Fruit fly (Drosophila melanogaster): ENCODE measurements around the gene mRpS2.
A peak's percentile ranks its signal among the peaks of the same experiment; 100 is the strongest.

dm6 chr2L:4830490-4830889, 19.7 kb downstream of the mRpS2 start, which contains the start of gene Fnta:
- TF ChIP-seq CG12605 (GFP tag; IDR thresholded peaks at IDR 0.05) (no peak), fd96Ca (GFP tag; IDR thresholded peaks at IDR 0.05) (no peak), EcR (GFP tag; optimal IDR thresholded peaks at IDR 0.05) (peak; percentile 30), D1 (tag; optimal IDR thresholded peaks at IDR 0.05) (no peak), gl (tag; optimal IDR thresholded peaks at IDR 0.05) (no peak), CG9948 (tag; optimal IDR thresholded peaks at IDR 0.05) (no peak), Pif1A (GFP tag; optimal IDR thresholded peaks at IDR 0.05) (no peak), CG34367 (tag; optimal IDR thresholded peaks at IDR 0.05) (no peak), CG8159 (tag; optimal IDR thresholded peaks at IDR 0.05) (no peak)
